Fruit fly (Drosophila melanogaster) whole organism, embryonic: ENCODE data around the gene CG3513.
A peak's percentile ranks its signal among the peaks of the same experiment; 100 is the strongest.

Experiments used
- Abd-B ChIP-seq: fragments of 200-800 bp; sonication (Bioruptor generic); optimal IDR thresholded peaks from 2 replicates; lab custom pipeline; 2018; ENCODE audit warnings: missing biosample characterization, mild to moderate bottlenecking, missing genetic modification characterization, moderate library complexity
- B-H2 ChIP-seq: fragments of 200-800 bp; sonication (Bioruptor generic); optimal IDR thresholded peaks from 2 replicates; lab custom pipeline; 2018; ENCODE audit warnings: missing biosample characterization, mild to moderate bottlenecking, missing genetic modification characterization
- CG10431 ChIP-seq: fragments of 200-800 bp; sonication (Bioruptor generic); optimal IDR thresholded peaks from 3 replicates; lab custom pipeline; 2018; ENCODE audit warnings: missing biosample characterization, mild to moderate bottlenecking, missing genetic modification characterization
- CG10543 ChIP-seq: fragments of 200-800 bp; sonication (Bioruptor generic); optimal IDR thresholded peaks from 3 replicates; lab custom pipeline; 2017; ENCODE audit warnings: missing biosample characterization, mild to moderate bottlenecking, missing genetic modification characterization, moderate library complexity
- CG10979 ChIP-seq: fragments of 200-800 bp; sonication (Bioruptor generic); optimal IDR thresholded peaks from 2 replicates; lab custom pipeline; 2018; ENCODE audit warnings: missing biosample characterization, mild to moderate bottlenecking, missing genetic modification characterization, moderate library complexity
- CG11093 ChIP-seq: fragments of 200-800 bp; sonication (Bioruptor generic); IDR thresholded peaks from 3 replicates; pipeline ENCODE4 v1.3.6; 2022; ENCODE audit warnings: missing biosample characterization, missing genetic modification characterization
- CG11696 ChIP-seq: fragments of 200-800 bp; sonication (Bioruptor generic); IDR thresholded peaks from 2 replicates; pipeline ENCODE4 v1.3.6; 2022; ENCODE audit warnings: missing biosample characterization, missing genetic modification characterization
- CG11723 ChIP-seq: fragments of 200-800 bp; sonication (Bioruptor generic); optimal IDR thresholded peaks from 2 replicates; lab custom pipeline; 2017; ENCODE audit warnings: missing biosample characterization, mild to moderate bottlenecking, missing genetic modification characterization
- CG12236 ChIP-seq: fragments of 200-800 bp; sonication (Bioruptor generic); optimal IDR thresholded peaks from 2 replicates; lab custom pipeline; 2016; ENCODE audit warnings: missing biosample characterization, missing genetic modification characterization
- CG15514 ChIP-seq: fragments of 200-800 bp; sonication (Bioruptor generic); optimal IDR thresholded peaks from 3 replicates; lab custom pipeline; 2017; ENCODE audit warnings: missing biosample characterization, missing genetic modification characterization, mild to moderate bottlenecking, moderate library complexity, missing genetic modification reagents
- CG17385 ChIP-seq: fragments of 200-800 bp; sonication (Bioruptor generic); optimal IDR thresholded peaks from 3 replicates; lab custom pipeline; 2018; ENCODE audit warnings: missing biosample characterization, mild to moderate bottlenecking, missing genetic modification characterization
- CG2875 ChIP-seq: fragments of 200-800 bp; sonication (Bioruptor generic); optimal IDR thresholded peaks from 2 replicates; lab custom pipeline; 2017; ENCODE audit warnings: missing biosample characterization, mild to moderate bottlenecking, missing genetic modification characterization, missing genetic modification reagents
- CG43689 ChIP-seq: fragments of 200-800 bp; sonication (Bioruptor generic); IDR thresholded peaks from 2 replicates; pipeline ENCODE4 v1.3.6; 2022; ENCODE audit warnings: missing biosample characterization, missing genetic modification characterization
- CG4424 ChIP-seq: fragments of 200-800 bp; sonication (Bioruptor generic); optimal IDR thresholded peaks from 3 replicates; lab custom pipeline; 2016; ENCODE audit warnings: missing biosample characterization, missing genetic modification characterization
- CG7786 ChIP-seq: fragments of 200-800 bp; sonication (Bioruptor generic); optimal IDR thresholded peaks from 2 replicates; lab custom pipeline; 2016; ENCODE audit warnings: missing biosample characterization, missing genetic modification characterization
- CG7928 ChIP-seq: fragments of 200-800 bp; sonication (Bioruptor generic); optimal IDR thresholded peaks from 2 replicates; lab custom pipeline; 2017; ENCODE audit warnings: missing biosample characterization, mild to moderate bottlenecking, missing genetic modification characterization
- CG7963 ChIP-seq: fragments of 200-800 bp; sonication (Bioruptor generic); IDR thresholded peaks from 3 replicates; pipeline ENCODE4 v1.3.6; 2022; ENCODE audit warnings: missing biosample characterization, missing genetic modification characterization; ENCODE audit not compliant: partially characterized antibody
- CG8281 ChIP-seq: fragments of 200-800 bp; sonication (Bioruptor generic); optimal IDR thresholded peaks from 2 replicates; lab custom pipeline; 2018; ENCODE audit warnings: missing biosample characterization, mild to moderate bottlenecking, missing genetic modification characterization, moderate library complexity
- D ChIP-seq, 2 experiments: fragments of 200-800 bp in 1 of 2; fragments of >200 bp in 1 of 2; sonication (Bioruptor generic) in 1 of 2; optimal IDR thresholded peaks; 2 replicates in 1 of 2; 3 replicates in 1 of 2; lab custom pipeline; 2017; ENCODE audit warnings: mild to moderate bottlenecking in 1 of 2, missing biosample characterization in 1 of 2, missing genetic modification characterization in 1 of 2, missing genetic modification reagents in 1 of 2
- GATAe ChIP-seq: fragments of 200-800 bp; sonication (Bioruptor generic); conservative IDR thresholded peaks from 2 replicates; pipeline ENCODE4 v1.3.6; 2022; ENCODE audit warnings: missing biosample characterization, missing genetic modification characterization
- Hand ChIP-seq: fragments of 200-800 bp; sonication (Bioruptor generic); optimal IDR thresholded peaks from 2 replicates; lab custom pipeline; 2017; ENCODE audit warnings: mild to moderate bottlenecking, missing biosample characterization, missing genetic modification reagents, missing genetic modification characterization
- Hmx ChIP-seq: fragments of 200-800 bp; sonication (Bioruptor generic); optimal IDR thresholded peaks from 2 replicates; lab custom pipeline; 2016; ENCODE audit warnings: missing biosample characterization, missing genetic modification characterization
- Lim3 ChIP-seq: fragments of 200-800 bp; sonication (Bioruptor generic); IDR thresholded peaks from 2 replicates; pipeline ENCODE4 v1.3.6; 2022; ENCODE audit warnings: missing biosample characterization, missing genetic modification characterization
- Max ChIP-seq: fragments of 200-800 bp; sonication (Bioruptor generic); optimal IDR thresholded peaks from 2 replicates; lab custom pipeline; 2016; ENCODE audit warnings: missing biosample characterization, mild to moderate bottlenecking, missing genetic modification characterization
- Mes4 ChIP-seq: fragments of 200-800 bp; sonication (Bioruptor generic); optimal IDR thresholded peaks from 2 replicates; lab custom pipeline; 2016; ENCODE audit warnings: missing biosample characterization, missing genetic modification characterization
- Mrtf ChIP-seq: fragments of 200-800 bp; sonication (Bioruptor generic); IDR thresholded peaks from 3 replicates; pipeline ENCODE4 v1.3.6; 2022; ENCODE audit warnings: missing biosample characterization, missing genetic modification characterization
- NK7.1 ChIP-seq: fragments of 200-800 bp; sonication (Bioruptor generic); optimal IDR thresholded peaks from 3 replicates; lab custom pipeline; 2016; ENCODE audit warnings: missing biosample characterization, missing genetic modification characterization
- Pdp1 ChIP-seq, 2 experiments: fragments of 200-800 bp; sonication (Bioruptor generic); optimal IDR thresholded peaks; 3 replicates each; lab custom pipeline; 2016; ENCODE audit warnings: missing biosample characterization in 2 of 2, missing genetic modification characterization in 2 of 2, mild to moderate bottlenecking in 1 of 2, moderate library complexity in 1 of 2
- Ptx1 ChIP-seq: fragments of 200-800 bp; sonication (Bioruptor generic); IDR thresholded peaks from 2 replicates; pipeline ENCODE4 v1.3.6; 2022; ENCODE audit warnings: missing biosample characterization, missing genetic modification characterization
- Scr ChIP-seq: fragments of 200-800 bp; sonication (Bioruptor generic); IDR thresholded peaks from 2 replicates; pipeline ENCODE4 v1.3.6; 2022; ENCODE audit warnings: missing biosample characterization, missing genetic modification characterization; ENCODE audit not compliant: partially characterized antibody
- Sox102F ChIP-seq: fragments of 200-800 bp; sonication (Bioruptor generic); optimal IDR thresholded peaks from 2 replicates; lab custom pipeline; 2018; ENCODE audit warnings: missing biosample characterization, mild to moderate bottlenecking, missing genetic modification characterization, moderate library complexity
- Taf1 ChIP-seq: fragments of 200-800 bp; sonication (Bioruptor generic); IDR thresholded peaks from 2 replicates; pipeline ENCODE4 v1.3.6; 2022; ENCODE audit warnings: missing biosample characterization, missing genetic modification characterization
- Usf ChIP-seq: fragments of 200-800 bp; sonication (Bioruptor generic); optimal IDR thresholded peaks from 2 replicates; lab custom pipeline; 2017; ENCODE audit warnings: missing genotype, missing biosample characterization, missing genetic modification characterization
- ash1 ChIP-seq: fragments of 200-800 bp; sonication (Bioruptor generic); optimal IDR thresholded peaks from 2 replicates; lab custom pipeline; 2018; ENCODE audit warnings: missing biosample characterization, mild to moderate bottlenecking, missing genetic modification characterization
- ato ChIP-seq: fragments of 200-800 bp; sonication (Bioruptor generic); IDR thresholded peaks from 2 replicates; pipeline ENCODE4 v1.3.6; 2022; ENCODE audit warnings: missing biosample characterization, missing genetic modification characterization; ENCODE audit not compliant: partially characterized antibody
- chn ChIP-seq: fragments of 200-800 bp; sonication (Bioruptor generic); optimal IDR thresholded peaks from 2 replicates; lab custom pipeline; 2016; ENCODE audit warnings: missing biosample characterization, missing genetic modification characterization
- ci ChIP-seq: fragments of 200-800 bp; sonication (Bioruptor generic); IDR thresholded peaks from 3 replicates; pipeline ENCODE4 v1.3.6; 2022; ENCODE audit warnings: missing biosample characterization, missing genetic modification characterization
- ems ChIP-seq: fragments of 200-800 bp; sonication (Bioruptor generic); optimal IDR thresholded peaks from 3 replicates; lab custom pipeline; 2016; ENCODE audit warnings: missing biosample characterization, missing genetic modification characterization
- esg ChIP-seq: fragments of 200-800 bp; sonication (Bioruptor generic); conservative IDR thresholded peaks from 2 replicates; pipeline ENCODE4 v1.3.6; 2022; ENCODE audit warnings: missing biosample characterization, missing genetic modification characterization
- hkb ChIP-seq, 2 experiments: fragments of 200-800 bp in 1 of 2; fragments of >200 bp in 1 of 2; sonication (Bioruptor generic) in 1 of 2; IDR thresholded peaks in 1 of 2; optimal IDR thresholded peaks in 1 of 2; 2 replicates each; pipeline versions ENCODE4 v1.3.6 to Lab custom; 2017 to 2022; ENCODE audit warnings: missing biosample characterization in 1 of 2, missing genetic modification characterization in 1 of 2
- luna ChIP-seq: fragments of 200-800 bp; sonication (Bioruptor generic); optimal IDR thresholded peaks from 2 replicates; lab custom pipeline; 2016; ENCODE audit warnings: missing biosample characterization, missing genetic modification characterization
- nom ChIP-seq: fragments of 200-800 bp; sonication (Bioruptor generic); optimal IDR thresholded peaks from 2 replicates; lab custom pipeline; 2017; ENCODE audit warnings: missing biosample characterization, missing genetic modification characterization, mild to moderate bottlenecking, moderate library complexity, missing genetic modification reagents
- pan ChIP-seq, 4 experiments: fragments of >200 bp in 3 of 4; fragments of 200-800 bp in 1 of 4; sonication (Bioruptor generic) in 1 of 4; optimal IDR thresholded peaks in 3 of 4; IDR thresholded peaks in 1 of 4; 2 replicates each; pipeline versions ENCODE4 v1.3.6 to Lab custom; 2017 to 2022; ENCODE audit warnings: missing biosample characterization in 2 of 4, missing genetic modification characterization in 2 of 4, mixed read lengths in 1 of 4
- phol ChIP-seq: fragments of 200-800 bp; sonication (Bioruptor generic); optimal IDR thresholded peaks from 3 replicates; lab custom pipeline; 2018; ENCODE audit warnings: missing biosample characterization, mild to moderate bottlenecking, missing genetic modification characterization, moderate library complexity
- slp2 ChIP-seq: fragments of 200-800 bp; sonication (Bioruptor generic); optimal IDR thresholded peaks from 2 replicates; lab custom pipeline; 2016; ENCODE audit warnings: missing biosample characterization, missing genetic modification characterization
- sr ChIP-seq: fragments of 200-800 bp; sonication (Bioruptor generic); IDR thresholded peaks from 3 replicates; pipeline ENCODE4 v1.3.6; 2022; ENCODE audit warnings: missing biosample characterization, missing genetic modification characterization
- stc ChIP-seq: fragments of 200-800 bp; sonication (Bioruptor generic); IDR thresholded peaks from 2 replicates; pipeline ENCODE4 v1.3.6; 2022; ENCODE audit warnings: missing biosample characterization, missing genetic modification characterization
- tgo ChIP-seq: fragments of 200-800 bp; sonication (Bioruptor generic); IDR thresholded peaks from 3 replicates; pipeline ENCODE4 v1.3.6; 2022; ENCODE audit warnings: missing biosample characterization, missing genetic modification characterization
- tin ChIP-seq: fragments of 200-800 bp; sonication (Bioruptor generic); optimal IDR thresholded peaks from 3 replicates; lab custom pipeline; 2016; ENCODE audit warnings: missing biosample characterization, missing genetic modification characterization

The CG3513 gene

dm6 chr2L:3655698-3656105 lies 37.3 kb downstream of the CG3513 start (continued):
- TF ChIP-seq Taf1 (GFP tag; lab: Robert Waterston, UW) (peak; percentile 98), CG10543 (GFP tag; lab: Kevin White, UChicago) (peak; percentile 99), B-H2 (GFP tag; lab: Kevin White, UChicago) (peak; percentile 99), CG10431 (GFP tag; lab: Kevin White, UChicago) (peak; percentile 96), Hmx (GFP tag; lab: Kevin White, UChicago) (peak; percentile 95), Scr (GFP tag; lab: Robert Waterston, UW) (no peak), CG2875 (peak; percentile 97), Pdp1 (GFP tag; optimal IDR thresholded peaks at IDR 0.05; lab: Kevin White, UChicago) (peak; percentile 97 to 98), CG15514 (GFP tag; lab: Kevin White, UChicago) (peak; percentile 94), Usf (peak; percentile 97), ems (peak; percentile 98), chn (peak; percentile 96), CG7963 (GFP tag; lab: Robert Waterston, UW) (no peak), CG4424 (GFP tag; lab: Kevin White, UChicago) (peak; percentile 98), Mrtf (peak; percentile 97), esg (peak; percentile 97), slp2 (GFP tag; lab: Kevin White, UChicago) (peak; percentile 97), sr (peak; percentile 86), pan (optimal IDR thresholded peaks at IDR 0.05; lab: Kevin White, UChicago) (no peak), pan (GFP tag; optimal IDR thresholded peaks at IDR 0.05 in 1 of 2, IDR thresholded peaks at IDR 0.05 in 1 of 2) (peak in 1 of 2 experiments; percentile 98), ash1 (peak; percentile 93), CG11723 (GFP tag; lab: Kevin White, UChicago) (peak; percentile 98), CG43689 (GFP tag; lab: Robert Waterston, UW) (peak; percentile 84), CG12236 (GFP tag; lab: Kevin White, UChicago) (peak; percentile 97), GATAe (GFP tag; lab: Robert Waterston, UW) (peak; percentile 97), NK7.1 (peak; percentile 97), Ptx1 (peak; percentile 98), CG11093 (GFP tag; lab: Robert Waterston, UW) (peak; percentile 96), Abd-B (peak; percentile 98), ci (peak; percentile 99), Mes4 (GFP tag; lab: Kevin White, UChicago) (peak; percentile 97), CG8281 (peak; percentile 92), tin (peak; percentile 98), nom (GFP tag; lab: Kevin White, UChicago) (peak; percentile 95), Max (GFP tag; lab: Kevin White, UChicago) (peak; percentile 96), Sox102F (GFP tag; lab: Kevin White, UChicago) (peak; percentile 99), hkb (optimal IDR thresholded peaks at IDR 0.05; lab: Kevin White, UChicago) (no peak), hkb (GFP tag; IDR thresholded peaks at IDR 0.05; lab: Robert Waterston, UW) (peak; percentile 99), stc (peak; percentile 98), Lim3 (GFP tag; lab: Robert Waterston, UW) (peak; percentile 92), D (optimal IDR thresholded peaks at IDR 0.05; lab: Kevin White, UChicago) (no peak), D (GFP tag; optimal IDR thresholded peaks at IDR 0.05; lab: Kevin White, UChicago) (peak; percentile 98), tgo (peak; percentile 97), CG11696 (GFP tag; lab: Robert Waterston, UW) (peak; percentile 91), CG7928 (GFP tag; lab: Kevin White, UChicago) (peak; percentile 81), Hand (GFP tag; lab: Kevin White, UChicago) (peak; percentile 98), CG10979 (tag; lab: Kevin White, UChicago) (peak; percentile 98), CG7786 (GFP tag; lab: Kevin White, UChicago) (peak; percentile 98), CG17385 (GFP tag; lab: Kevin White, UChicago) (peak; percentile 97), phol (peak; percentile 98), luna (GFP tag; lab: Kevin White, UChicago) (peak; percentile 96), ato (GFP tag; lab: Robert Waterston, UW) (no peak)
